Worm (Caenorhabditis elegans): ENCODE measurements around the gene clic-1.

DNA sequence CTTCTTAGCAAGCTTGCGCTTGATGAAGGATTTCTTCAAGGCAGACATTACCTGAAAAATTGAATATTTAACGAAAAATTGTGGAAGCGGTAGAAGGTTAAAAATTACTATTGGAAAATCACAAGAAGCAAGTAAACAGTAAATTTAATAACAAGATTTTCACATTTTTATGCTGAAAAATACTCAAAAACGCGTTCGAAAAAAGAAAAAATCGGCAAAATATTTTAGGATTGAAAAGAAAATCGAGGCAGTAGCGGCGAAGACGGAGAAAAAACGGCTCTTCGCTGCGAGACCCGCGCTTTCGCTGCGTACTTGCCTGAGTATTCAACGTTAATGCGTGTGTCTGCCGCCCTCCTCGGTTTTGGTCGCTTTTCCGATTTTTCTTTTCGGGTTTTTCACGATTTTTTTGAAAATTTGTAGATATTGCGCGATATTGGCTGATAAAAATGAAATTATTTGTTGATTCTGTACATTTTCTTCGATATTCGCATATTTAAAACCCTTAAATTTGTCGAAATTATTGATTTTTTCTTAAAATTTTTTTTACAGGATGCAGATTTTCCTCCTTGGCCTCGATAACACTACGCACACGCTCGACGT is 41.4 kb upstream of the clic-1 start, which contains the start of the genes rpl-39 and rps-30:
- TF ChIP-seq fkh-10 (GFP tag; optimal IDR thresholded peaks at IDR 0.05): no peak
- TF ChIP-seq madf-2 (tag; optimal IDR thresholded peaks at IDR 0.05): peak; percentile 6

Measured in whole organism, late embryonic.